Worm (Caenorhabditis elegans): ENCODE results near the gene str-32.

DNA sequence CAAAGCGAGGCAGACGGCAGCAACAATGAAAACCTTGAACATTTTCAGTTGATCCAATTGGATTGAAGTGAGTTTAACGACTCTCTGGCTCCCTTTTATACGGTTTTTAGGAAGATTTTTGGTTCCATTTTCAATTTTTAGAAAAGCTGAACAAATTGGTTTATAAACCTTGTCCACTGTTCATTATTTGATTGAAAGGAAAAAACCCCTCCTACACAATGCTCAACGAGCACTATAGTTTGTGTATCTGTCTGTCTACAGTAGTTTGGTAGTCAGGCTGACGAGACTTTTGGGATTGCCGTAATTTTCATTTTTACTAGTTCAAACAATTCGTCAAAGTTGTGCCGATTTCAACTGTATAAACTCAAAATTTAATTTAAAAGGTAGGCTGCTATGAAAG lies 2.0 kb downstream of the str-32 start, which contains the start of gene T19H12.15:
- TF ChIP-seq F10B5.3 (tag; optimal IDR thresholded peaks at IDR 0.05) (no peak), lin-13 (GFP tag; optimal IDR thresholded peaks at IDR 0.05) (no peak), ama-1 (optimal IDR thresholded peaks at IDR 0.05) (no peak), nhr-237 (tag; optimal IDR thresholded peaks at IDR 0.05) (no peak), nhr-11 (tag; optimal IDR thresholded peaks at IDR 0.05) (no peak), attf-4 (tag; optimal IDR thresholded peaks at IDR 0.05) (no peak), lin-15B (tag; optimal IDR thresholded peaks at IDR 0.05) (no peak)

Measured in whole organism, L4 larva.